Fruit fly (Drosophila melanogaster) whole organism, embryonic: ENCODE measurements around the gene dpr10.

Experiments
- Adf1 ChIP-seq: fragments of 200-800 bp; sonication (Bioruptor generic); IDR thresholded peaks from 2 replicates; pipeline ENCODE4 v1.3.6; 2022; ENCODE audit warnings: missing biosample characterization, missing genetic modification characterization
- CG10431 ChIP-seq: fragments of 200-800 bp; sonication (Bioruptor generic); optimal IDR thresholded peaks from 3 replicates; lab custom pipeline; 2018; ENCODE audit warnings: missing biosample characterization, mild to moderate bottlenecking, missing genetic modification characterization
- CG11247 ChIP-seq: fragments of 200-800 bp; sonication (Bioruptor generic); IDR thresholded peaks from 2 replicates; pipeline ENCODE4 v1.3.6; 2022; ENCODE audit warnings: missing biosample characterization, missing genetic modification characterization
- CG11504 ChIP-seq: fragments of 200-800 bp; sonication (Bioruptor generic); optimal IDR thresholded peaks from 3 replicates; lab custom pipeline; 2019; ENCODE audit warnings: missing biosample characterization, mild to moderate bottlenecking, missing genetic modification characterization, moderate library complexity
- CG11696 ChIP-seq: fragments of 200-800 bp; sonication (Bioruptor generic); IDR thresholded peaks from 2 replicates; pipeline ENCODE4 v1.3.6; 2022; ENCODE audit warnings: missing biosample characterization, missing genetic modification characterization
- CG12219 ChIP-seq: fragments of 200-800 bp; sonication (Bioruptor generic); optimal IDR thresholded peaks from 3 replicates; lab custom pipeline; 2018; ENCODE audit warnings: missing biosample characterization, mild to moderate bottlenecking, missing genetic modification characterization
- CG15011 ChIP-seq: fragments of 200-800 bp; sonication (Bioruptor generic); optimal IDR thresholded peaks from 3 replicates; lab custom pipeline; 2018; ENCODE audit warnings: missing biosample characterization, mild to moderate bottlenecking, missing genetic modification characterization
- CG15479 ChIP-seq: fragments of 200-800 bp; sonication (Bioruptor generic); optimal IDR thresholded peaks from 3 replicates; lab custom pipeline; 2019; ENCODE audit warnings: missing biosample characterization, mild to moderate bottlenecking, missing genetic modification characterization, moderate library complexity
- CG15514 ChIP-seq: fragments of 200-800 bp; sonication (Bioruptor generic); optimal IDR thresholded peaks from 3 replicates; lab custom pipeline; 2017; ENCODE audit warnings: missing biosample characterization, missing genetic modification characterization, mild to moderate bottlenecking, moderate library complexity, missing genetic modification reagents
- CG17359 ChIP-seq: fragments of 200-800 bp; sonication (Bioruptor generic); optimal IDR thresholded peaks from 3 replicates; lab custom pipeline; 2018; ENCODE audit warnings: missing biosample characterization, mild to moderate bottlenecking, missing genetic modification characterization, moderate library complexity
- CG3065 ChIP-seq: fragments of 200-800 bp; sonication (Bioruptor generic); optimal IDR thresholded peaks from 2 replicates; lab custom pipeline; 2016; ENCODE audit warnings: missing biosample characterization, missing genetic modification characterization
- CG31365 ChIP-seq: fragments of 200-800 bp; sonication (Bioruptor generic); optimal IDR thresholded peaks from 2 replicates; lab custom pipeline; 2018; ENCODE audit warnings: missing biosample characterization, mild to moderate bottlenecking, missing genetic modification characterization
- CG31441 ChIP-seq: fragments of 200-800 bp; sonication (Bioruptor generic); IDR thresholded peaks from 2 replicates; pipeline ENCODE4 v1.3.6; 2022; ENCODE audit warnings: missing biosample characterization, missing genetic modification characterization
- CG3847 ChIP-seq: fragments of 200-800 bp; sonication (Bioruptor generic); IDR thresholded peaks from 2 replicates; pipeline ENCODE4 v1.3.6; 2022; ENCODE audit warnings: missing biosample characterization, missing genetic modification characterization
- CG4854 ChIP-seq: fragments of 200-800 bp; sonication (Bioruptor generic); optimal IDR thresholded peaks from 2 replicates; lab custom pipeline; 2016; ENCODE audit warnings: missing biosample characterization, missing genetic modification characterization, inconsistent platforms
- CG5953 ChIP-seq: fragments of 200-800 bp; sonication (Bioruptor generic); IDR thresholded peaks from 2 replicates; pipeline ENCODE4 v1.3.6; 2022; ENCODE audit warnings: missing biosample characterization, missing genetic modification characterization
- CG7745 ChIP-seq: fragments of 200-800 bp; sonication (Bioruptor generic); optimal IDR thresholded peaks from 2 replicates; lab custom pipeline; 2018; ENCODE audit warnings: missing biosample characterization, mild to moderate bottlenecking, missing genetic modification characterization, moderate library complexity
- CG7839 ChIP-seq: fragments of 200-800 bp; sonication (Bioruptor generic); optimal IDR thresholded peaks from 3 replicates; lab custom pipeline; 2018; ENCODE audit warnings: missing biosample characterization, mild to moderate bottlenecking, missing genetic modification characterization, moderate library complexity
- CG9727 ChIP-seq: fragments of 200-800 bp; sonication (Bioruptor generic); optimal IDR thresholded peaks from 3 replicates; lab custom pipeline; 2017; ENCODE audit warnings: missing biosample characterization, mild to moderate bottlenecking, missing genetic modification characterization
- Drgx ChIP-seq: fragments of 200-800 bp; sonication (Bioruptor generic); IDR thresholded peaks from 2 replicates; pipeline ENCODE4 v1.3.6; 2022; ENCODE audit warnings: missing biosample characterization, missing genetic modification characterization
- E2f1 ChIP-seq: fragments of 200-800 bp; sonication (Bioruptor generic); IDR thresholded peaks from 2 replicates; pipeline ENCODE4 v1.3.6; 2022; ENCODE audit warnings: missing biosample characterization, missing genetic modification characterization
- Ets65A ChIP-seq: fragments of 200-800 bp; sonication (Bioruptor generic); peaks from one replicate; lab custom pipeline; 2016; ENCODE audit warnings: missing biosample characterization, missing genetic modification characterization
- Fer2 ChIP-seq: fragments of 200-800 bp; sonication (Bioruptor generic); optimal IDR thresholded peaks from 2 replicates; lab custom pipeline; 2018; ENCODE audit warnings: missing biosample characterization, mild to moderate bottlenecking, missing genetic modification characterization, moderate library complexity
- HLH3B ChIP-seq: fragments of 200-800 bp; sonication (Bioruptor generic); IDR thresholded peaks from 2 replicates; pipeline ENCODE4 v1.3.6; 2022; ENCODE audit warnings: missing biosample characterization, missing genetic modification characterization
- Hr3 ChIP-seq: fragments of 200-800 bp; sonication (Bioruptor generic); optimal IDR thresholded peaks from 3 replicates; lab custom pipeline; 2016; ENCODE audit warnings: missing biosample characterization, missing genetic modification characterization
- MBD-R2 ChIP-seq: fragments of 200-800 bp; sonication (Bioruptor generic); IDR thresholded peaks from 2 replicates; pipeline ENCODE4 v1.3.6; 2022; ENCODE audit warnings: missing biosample characterization, missing genetic modification characterization
- Meics ChIP-seq: fragments of 200-800 bp; sonication (Bioruptor generic); optimal IDR thresholded peaks from 2 replicates; lab custom pipeline; 2017; ENCODE audit warnings: missing biosample characterization, mild to moderate bottlenecking, missing genetic modification characterization
- Optix ChIP-seq: fragments of 200-800 bp; sonication (Bioruptor generic); IDR thresholded peaks from 3 replicates; pipeline ENCODE4 v1.3.6; 2022; ENCODE audit warnings: missing biosample characterization, missing genetic modification characterization
- Sry-δ ChIP-seq: fragments of 200-800 bp; sonication (Bioruptor generic); optimal IDR thresholded peaks from 2 replicates; lab custom pipeline; 2016; ENCODE audit warnings: missing biosample characterization, missing genetic modification characterization
- YL-1 ChIP-seq: fragments of 200-800 bp; sonication (Bioruptor generic); optimal IDR thresholded peaks from 3 replicates; lab custom pipeline; 2017; ENCODE audit warnings: missing biosample characterization, mild to moderate bottlenecking, missing genetic modification characterization
- abd-A ChIP-seq: fragments of 200-800 bp; sonication (Bioruptor generic); optimal IDR thresholded peaks from 3 replicates; lab custom pipeline; 2019; ENCODE audit warnings: missing biosample characterization, mild to moderate bottlenecking, missing genetic modification characterization, moderate library complexity
- ac ChIP-seq: fragments of 200-800 bp; sonication (Bioruptor generic); optimal IDR thresholded peaks from 3 replicates; lab custom pipeline; 2017; ENCODE audit warnings: missing biosample characterization, mild to moderate bottlenecking, missing genetic modification characterization
- chn ChIP-seq: fragments of 200-800 bp; sonication (Bioruptor generic); optimal IDR thresholded peaks from 2 replicates; lab custom pipeline; 2016; ENCODE audit warnings: missing biosample characterization, missing genetic modification characterization
- danr ChIP-seq: fragments of 200-800 bp; sonication (Bioruptor generic); IDR thresholded peaks from 2 replicates; pipeline ENCODE4 v1.3.6; 2022; ENCODE audit warnings: missing biosample characterization, missing genetic modification characterization
- dmrt99B ChIP-seq: fragments of 200-800 bp; sonication (Bioruptor generic); optimal IDR thresholded peaks from 2 replicates; lab custom pipeline; 2018; ENCODE audit warnings: missing biosample characterization, mild to moderate bottlenecking, missing genetic modification characterization, moderate library complexity
- fru ChIP-seq: fragments of >200 bp; optimal IDR thresholded peaks from 2 replicates; lab custom pipeline; 2017
- hkb ChIP-seq, 2 experiments: fragments of 200-800 bp in 1 of 2; fragments of >200 bp in 1 of 2; sonication (Bioruptor generic) in 1 of 2; IDR thresholded peaks in 1 of 2; optimal IDR thresholded peaks in 1 of 2; 2 replicates each; pipeline versions ENCODE4 v1.3.6 to Lab custom; 2017 to 2022; ENCODE audit warnings: missing biosample characterization in 1 of 2, missing genetic modification characterization in 1 of 2
- jumu ChIP-seq: fragments of 200-800 bp; sonication (Bioruptor generic); optimal IDR thresholded peaks from 3 replicates; lab custom pipeline; 2016; ENCODE audit warnings: missing biosample characterization, missing genetic modification characterization
- kni ChIP-seq: fragments of 200-800 bp; sonication (Bioruptor generic); optimal IDR thresholded peaks from 3 replicates; lab custom pipeline; 2017; ENCODE audit warnings: mild to moderate bottlenecking, missing biosample characterization, missing genetic modification reagents, missing genetic modification characterization
- lilli ChIP-seq: fragments of 200-800 bp; sonication (Bioruptor generic); optimal IDR thresholded peaks from 3 replicates; lab custom pipeline; 2016; ENCODE audit warnings: missing biosample characterization, missing genetic modification characterization
- lov ChIP-seq, 2 experiments: fragments of 200-800 bp in 1 of 2; fragments of >200 bp in 1 of 2; sonication (Bioruptor generic) in 1 of 2; IDR thresholded peaks in 1 of 2; optimal IDR thresholded peaks in 1 of 2; 2 replicates in 1 of 2; 3 replicates in 1 of 2; pipeline versions ENCODE4 v1.3.6 to Lab custom; 2017 to 2022; ENCODE audit warnings: missing biosample characterization in 1 of 2, missing genetic modification characterization in 1 of 2
- nmo ChIP-seq: fragments of 200-800 bp; sonication (Bioruptor generic); optimal IDR thresholded peaks from 2 replicates; lab custom pipeline; 2018; ENCODE audit warnings: missing biosample characterization, mild to moderate bottlenecking, missing genetic modification characterization, moderate library complexity
- p53 ChIP-seq: fragments of 200-800 bp; sonication (Bioruptor generic); optimal IDR thresholded peaks from 2 replicates; lab custom pipeline; 2016; ENCODE audit warnings: missing biosample characterization, missing genetic modification characterization
- pan ChIP-seq, 4 experiments: fragments of >200 bp in 3 of 4; fragments of 200-800 bp in 1 of 4; sonication (Bioruptor generic) in 1 of 4; optimal IDR thresholded peaks in 3 of 4; IDR thresholded peaks in 1 of 4; 2 replicates each; pipeline versions ENCODE4 v1.3.6 to Lab custom; 2017 to 2022; ENCODE audit warnings: missing biosample characterization in 2 of 4, missing genetic modification characterization in 2 of 4, mixed read lengths in 1 of 4
- pnt ChIP-seq: fragments of 200-800 bp; sonication (Bioruptor generic); optimal IDR thresholded peaks from 3 replicates; lab custom pipeline; 2016; ENCODE audit warnings: missing biosample characterization, missing genetic modification characterization
- pros ChIP-seq: fragments of 200-800 bp; sonication (Bioruptor generic); optimal IDR thresholded peaks from 3 replicates; lab custom pipeline; 2019; ENCODE audit warnings: missing biosample characterization, mild to moderate bottlenecking, missing genetic modification characterization, moderate library complexity
- psq ChIP-seq: fragments of 200-800 bp; sonication (Bioruptor generic); optimal IDR thresholded peaks from 2 replicates; lab custom pipeline; 2017; ENCODE audit warnings: missing biosample characterization, missing genetic modification characterization
- scrt ChIP-seq: fragments of 200-800 bp; sonication (Bioruptor generic); optimal IDR thresholded peaks from 2 replicates; lab custom pipeline; 2018; ENCODE audit warnings: missing biosample characterization, mild to moderate bottlenecking, missing genetic modification characterization, moderate library complexity
- seq ChIP-seq: fragments of 200-800 bp; sonication (Bioruptor generic); IDR thresholded peaks from 2 replicates; pipeline ENCODE4 v1.3.6; 2022; ENCODE audit warnings: missing biosample characterization, missing genetic modification characterization
- vfl ChIP-seq: fragments of 200-800 bp; sonication (Bioruptor generic); optimal IDR thresholded peaks from 2 replicates; lab custom pipeline; 2016; ENCODE audit warnings: missing biosample characterization, missing genetic modification characterization

Gene dpr10

dm6 chr3L:10110379-10110778 is 75.5 kb downstream of the dpr10 start (continued):
- TF ChIP-seq YL-1 (GFP tag; lab: Kevin White, UChicago) (no peak), CG15514 (GFP tag; lab: Kevin White, UChicago) (no peak), ac (no peak), CG15011 (no peak), CG7745 (tag; lab: Kevin White, UChicago) (no peak), hkb (optimal IDR thresholded peaks at IDR 0.05; lab: Kevin White, UChicago) (no peak), hkb (GFP tag; IDR thresholded peaks at IDR 0.05; lab: Robert Waterston, UW) (no peak), kni (GFP tag; lab: Kevin White, UChicago) (no peak), CG7839 (tag; lab: Kevin White, UChicago) (peak; percentile 35), scrt (GFP tag; lab: Kevin White, UChicago) (no peak), lilli (no peak), danr (GFP tag; lab: Robert Waterston, UW) (no peak), CG11247 (GFP tag; lab: Robert Waterston, UW) (0 out of 2 replicates have a peak, but pooled peaks have one; percentile 24), CG3065 (no peak), pan (optimal IDR thresholded peaks at IDR 0.05; lab: Kevin White, UChicago) (no peak), pan (GFP tag; optimal IDR thresholded peaks at IDR 0.05 in 1 of 2, IDR thresholded peaks at IDR 0.05 in 1 of 2) (peak in 1 of 2 experiments; percentile 57), CG5953 (GFP tag; lab: Robert Waterston, UW) (no peak), lov (optimal IDR thresholded peaks at IDR 0.05; lab: Kevin White, UChicago) (no peak), lov (GFP tag; IDR thresholded peaks at IDR 0.05; lab: Robert Waterston, UW) (no peak), pnt (GFP tag; lab: Kevin White, UChicago) (no peak), jumu (no peak), vfl (GFP tag; lab: Kevin White, UChicago) (no peak), psq (GFP tag; lab: Kevin White, UChicago) (no peak), Adf1 (GFP tag; lab: Robert Waterston, UW) (no peak), CG15479 (no peak), Hr3 (GFP tag; lab: Kevin White, UChicago) (no peak), CG3847 (GFP tag; lab: Robert Waterston, UW) (0 out of 2 replicates have a peak, but pooled peaks have one; percentile 9), CG31365 (tag; lab: Kevin White, UChicago) (no peak), CG11504 (peak; percentile 48), CG31441 (GFP tag; lab: Robert Waterston, UW) (peak; percentile 39; the same call in 1 of the 2 replicates), CG17359 (tag; lab: Kevin White, UChicago) (no peak), nmo (GFP tag; lab: Kevin White, UChicago) (peak; percentile 2), Ets65A (GFP tag; lab: Kevin White, UChicago) (no peak), Optix (no peak), fru (lab: Kevin White, UChicago) (no peak), Sry-δ (GFP tag; lab: Kevin White, UChicago) (no peak), dmrt99B (peak; percentile 17), pros (GFP tag; lab: Kevin White, UChicago) (no peak), p53 (GFP tag; lab: Kevin White, UChicago) (no peak), Fer2 (tag; lab: Kevin White, UChicago) (no peak), Meics (GFP tag; lab: Kevin White, UChicago) (no peak), Drgx (GFP tag; lab: Robert Waterston, UW) (peak; percentile 56; the same call in 1 of the 2 replicates), abd-A (no peak), CG12219 (GFP tag; lab: Kevin White, UChicago) (no peak), CG4854 (GFP tag; lab: Kevin White, UChicago) (no peak), chn (GFP tag; lab: Kevin White, UChicago) (no peak), CG11696 (no peak), E2f1 (GFP tag; lab: Robert Waterston, UW) (no peak), seq (GFP tag; lab: Robert Waterston, UW) (no peak), HLH3B (GFP tag; lab: Robert Waterston, UW) (peak; percentile 12; the same call in 1 of the 2 replicates), CG9727 (GFP tag; lab: Kevin White, UChicago) (peak; percentile 18), MBD-R2 (GFP tag; lab: Robert Waterston, UW) (no peak), CG10431 (GFP tag; lab: Kevin White, UChicago) (no peak)
